Worm (Caenorhabditis elegans): ENCODE data around the gene clec-68.

- TF ChIP-seq ceh-24 (tag; optimal IDR thresholded peaks at IDR 0.05) (no peak), hlh-13 (GFP tag; optimal IDR thresholded peaks at IDR 0.05) (no peak), zip-5 (tag; optimal IDR thresholded peaks at IDR 0.05) (no peak)
These were observed 45.1 kb upstream of the clec-68 start, which contains the start of the genes F37C4.8 and oac-23 for ce11 chrIV:3881119-3881518.
